Fruit fly (Drosophila melanogaster) whole organism, embryonic: ENCODE results near the gene HHEX.
A peak's percentile ranks its signal among the peaks of the same experiment; 100 is the strongest.

Experiments
- Asciz ChIP-seq: fragments of 200-800 bp; sonication (Bioruptor generic); optimal IDR thresholded peaks from 2 replicates; lab custom pipeline; 2017; ENCODE audit warnings: missing biosample characterization, mild to moderate bottlenecking, missing genetic modification characterization, missing genetic modification reagents
- Bgb ChIP-seq: fragments of 200-800 bp; sonication (Bioruptor generic); IDR thresholded peaks from 2 replicates; pipeline ENCODE4 v1.3.6; 2022; ENCODE audit warnings: missing biosample characterization, missing genetic modification characterization; ENCODE audit not compliant: partially characterized antibody
- CG10274 ChIP-seq: fragments of 200-800 bp; sonication (Bioruptor generic); optimal IDR thresholded peaks from 3 replicates; lab custom pipeline; 2017; ENCODE audit warnings: missing biosample characterization, mild to moderate bottlenecking, missing genetic modification characterization
- CG10431 ChIP-seq: fragments of 200-800 bp; sonication (Bioruptor generic); optimal IDR thresholded peaks from 3 replicates; lab custom pipeline; 2018; ENCODE audit warnings: missing biosample characterization, mild to moderate bottlenecking, missing genetic modification characterization
- CG10565 ChIP-seq: fragments of 200-800 bp; sonication (Bioruptor generic); optimal IDR thresholded peaks from 3 replicates; lab custom pipeline; 2016; ENCODE audit warnings: missing biosample characterization, mild to moderate bottlenecking, missing genetic modification characterization
- CG15269 ChIP-seq: fragments of 200-800 bp; sonication (Bioruptor generic); optimal IDR thresholded peaks from 2 replicates; lab custom pipeline; 2018; ENCODE audit warnings: missing biosample characterization, mild to moderate bottlenecking, missing genetic modification characterization, moderate library complexity
- CG1529 ChIP-seq: fragments of 200-800 bp; sonication (Bioruptor generic); optimal IDR thresholded peaks from 3 replicates; lab custom pipeline; 2018; ENCODE audit warnings: missing biosample characterization, missing genetic modification characterization
- CG17385 ChIP-seq: fragments of 200-800 bp; sonication (Bioruptor generic); optimal IDR thresholded peaks from 3 replicates; lab custom pipeline; 2018; ENCODE audit warnings: missing biosample characterization, mild to moderate bottlenecking, missing genetic modification characterization
- CG17829 ChIP-seq: fragments of 200-800 bp; optimal IDR thresholded peaks from 2 replicates; lab custom pipeline; 2019; ENCODE audit warnings: missing biosample characterization, mild to moderate bottlenecking, missing genetic modification characterization, moderate library complexity
- CG2199 ChIP-seq: fragments of 200-800 bp; sonication (Bioruptor generic); IDR thresholded peaks from 3 replicates; pipeline ENCODE4 v1.3.6; 2022; ENCODE audit warnings: missing biosample characterization, missing genetic modification characterization
- CG2202 ChIP-seq: fragments of 200-800 bp; sonication (Bioruptor generic); optimal IDR thresholded peaks from 2 replicates; lab custom pipeline; 2018; ENCODE audit warnings: missing biosample characterization, mild to moderate bottlenecking, missing genetic modification characterization
- CG2678 ChIP-seq: fragments of 200-800 bp; sonication (Bioruptor generic); optimal IDR thresholded peaks from 3 replicates; lab custom pipeline; 2019; ENCODE audit warnings: missing biosample characterization, mild to moderate bottlenecking, missing genetic modification characterization, moderate library complexity
- CG33557 ChIP-seq: fragments of 200-800 bp; sonication (Bioruptor generic); optimal IDR thresholded peaks from 2 replicates; lab custom pipeline; 2019; ENCODE audit warnings: missing biosample characterization, mild to moderate bottlenecking, missing genetic modification characterization, moderate library complexity
- CG4360 ChIP-seq: fragments of 200-800 bp; sonication (Bioruptor generic); IDR thresholded peaks from 2 replicates; pipeline ENCODE4 v1.3.6; 2022; ENCODE audit warnings: missing biosample characterization, missing genetic modification characterization
- CG4730 ChIP-seq: fragments of 200-800 bp; sonication (Bioruptor generic); IDR thresholded peaks from 2 replicates; pipeline ENCODE4 v1.3.6; 2022; ENCODE audit warnings: missing biosample characterization, missing genetic modification characterization
- CG6272 ChIP-seq: fragments of 200-800 bp; sonication (Bioruptor generic); IDR thresholded peaks from 2 replicates; pipeline ENCODE4 v1.3.6; 2022; ENCODE audit warnings: missing biosample characterization, missing genetic modification characterization
- CG7963 ChIP-seq: fragments of 200-800 bp; sonication (Bioruptor generic); IDR thresholded peaks from 3 replicates; pipeline ENCODE4 v1.3.6; 2022; ENCODE audit warnings: missing biosample characterization, missing genetic modification characterization; ENCODE audit not compliant: partially characterized antibody
- CG7987 ChIP-seq: fragments of 200-800 bp; sonication (Bioruptor generic); optimal IDR thresholded peaks from 2 replicates; lab custom pipeline; 2018; ENCODE audit warnings: missing biosample characterization, mild to moderate bottlenecking, missing genetic modification characterization, moderate library complexity
- CG9932 ChIP-seq: fragments of 200-800 bp; sonication (Bioruptor generic); IDR thresholded peaks from 2 replicates; pipeline ENCODE4 v1.3.6; 2022; ENCODE audit warnings: missing biosample characterization, missing genetic modification characterization
- Dip3 ChIP-seq: fragments of 200-800 bp; sonication (Bioruptor generic); optimal IDR thresholded peaks from 3 replicates; lab custom pipeline; 2016; ENCODE audit warnings: missing biosample characterization, missing genetic modification characterization
- GATAe ChIP-seq: fragments of 200-800 bp; sonication (Bioruptor generic); conservative IDR thresholded peaks from 2 replicates; pipeline ENCODE4 v1.3.6; 2022; ENCODE audit warnings: missing biosample characterization, missing genetic modification characterization
- Gsc ChIP-seq: fragments of 200-800 bp; sonication (Bioruptor generic); IDR thresholded peaks from 2 replicates; pipeline ENCODE4 v1.3.6; 2022; ENCODE audit warnings: missing biosample characterization, missing genetic modification characterization
- Myb ChIP-seq: fragments of 200-800 bp; sonication (Bioruptor generic); optimal IDR thresholded peaks from 2 replicates; lab custom pipeline; 2016; ENCODE audit warnings: missing biosample characterization, missing genetic modification characterization
- NC2α ChIP-seq: fragments of 200-800 bp; sonication (Bioruptor generic); optimal IDR thresholded peaks from 2 replicates; lab custom pipeline; 2016; ENCODE audit warnings: missing biosample characterization, missing genetic modification characterization
- NC2β ChIP-seq: fragments of 200-800 bp; sonication (Bioruptor generic); optimal IDR thresholded peaks from 2 replicates; lab custom pipeline; 2016; ENCODE audit warnings: missing biosample characterization, missing genetic modification characterization
- Ptx1 ChIP-seq: fragments of 200-800 bp; sonication (Bioruptor generic); IDR thresholded peaks from 2 replicates; pipeline ENCODE4 v1.3.6; 2022; ENCODE audit warnings: missing biosample characterization, missing genetic modification characterization
- Trl ChIP-seq, 3 experiments: fragments of >200 bp in 2 of 3; fragments of 200-800 bp in 1 of 3; sonication (Bioruptor generic) in 1 of 3; optimal IDR thresholded peaks; 2 replicates in 1 of 3; 3 replicates in 2 of 3; lab custom pipeline; 2016 to 2017; ENCODE audit warnings: missing biosample characterization in 1 of 3, missing genetic modification characterization in 1 of 3
- ase ChIP-seq: fragments of 200-800 bp; sonication (Bioruptor generic); IDR thresholded peaks from 3 replicates; pipeline ENCODE4 v1.3.6; 2022; ENCODE audit warnings: missing biosample characterization, missing genetic modification characterization
- ato ChIP-seq: fragments of 200-800 bp; sonication (Bioruptor generic); IDR thresholded peaks from 2 replicates; pipeline ENCODE4 v1.3.6; 2022; ENCODE audit warnings: missing biosample characterization, missing genetic modification characterization; ENCODE audit not compliant: partially characterized antibody
- bsh ChIP-seq, 2 experiments: fragments of 200-800 bp; sonication (Bioruptor generic); optimal IDR thresholded peaks; 2 replicates each; lab custom pipeline; 2017 to 2018; ENCODE audit warnings: mild to moderate bottlenecking in 2 of 2, missing biosample characterization in 2 of 2, missing genetic modification characterization in 2 of 2, moderate library complexity in 1 of 2
- chif ChIP-seq, 2 experiments: fragments of 200-800 bp; sonication (Bioruptor generic); optimal IDR thresholded peaks; 3 replicates each; lab custom pipeline; 2016; ENCODE audit warnings: missing biosample characterization in 2 of 2, missing genetic modification characterization in 2 of 2
- cwo ChIP-seq: fragments of 200-800 bp; sonication (Bioruptor generic); optimal IDR thresholded peaks from 3 replicates; lab custom pipeline; 2017; ENCODE audit warnings: missing biosample characterization, missing genetic modification characterization, mild to moderate bottlenecking, moderate library complexity, missing genetic modification reagents
- disco-r ChIP-seq: fragments of 200-800 bp; sonication (Bioruptor generic); optimal IDR thresholded peaks from 2 replicates; lab custom pipeline; 2016; ENCODE audit warnings: missing biosample characterization, missing genetic modification characterization
- dpn ChIP-seq, 2 experiments: fragments of 200-800 bp; sonication (Bioruptor generic); optimal IDR thresholded peaks; 3 replicates each; lab custom pipeline; 2016; ENCODE audit warnings: missing biosample characterization in 2 of 2, missing genetic modification characterization in 2 of 2
- emc ChIP-seq: fragments of 200-800 bp; sonication (Bioruptor generic); optimal IDR thresholded peaks from 2 replicates; lab custom pipeline; 2016; ENCODE audit warnings: missing biosample characterization, missing genetic modification characterization
- gcm2 ChIP-seq: fragments of 200-800 bp; sonication (Bioruptor generic); optimal IDR thresholded peaks from 2 replicates; lab custom pipeline; 2016; ENCODE audit warnings: missing biosample characterization, missing genetic modification characterization
- kay ChIP-seq: fragments of 200-800 bp; sonication (Bioruptor generic); optimal IDR thresholded peaks from 2 replicates; lab custom pipeline; 2016; ENCODE audit warnings: missing biosample characterization, missing genetic modification characterization
- ken ChIP-seq: fragments of 200-800 bp; sonication (Bioruptor generic); IDR thresholded peaks from 3 replicates; pipeline ENCODE4 v1.3.6; 2022; ENCODE audit warnings: missing biosample characterization, missing genetic modification characterization
- mld ChIP-seq: fragments of 200-800 bp; sonication (Bioruptor generic); IDR thresholded peaks from 3 replicates; pipeline ENCODE4 v1.3.6; 2022; ENCODE audit warnings: missing biosample characterization, missing genetic modification characterization; ENCODE audit not compliant: partially characterized antibody
- onecut ChIP-seq: fragments of 200-800 bp; sonication (Bioruptor generic); IDR thresholded peaks from 2 replicates; pipeline ENCODE4 v1.3.6; 2022; ENCODE audit warnings: missing biosample characterization, missing genetic modification characterization
- org-1 ChIP-seq: fragments of 200-800 bp; sonication (Bioruptor generic); optimal IDR thresholded peaks from 2 replicates; lab custom pipeline; 2017; ENCODE audit warnings: missing biosample characterization, missing genetic modification characterization
- psq ChIP-seq: fragments of 200-800 bp; sonication (Bioruptor generic); optimal IDR thresholded peaks from 2 replicates; lab custom pipeline; 2017; ENCODE audit warnings: missing biosample characterization, missing genetic modification characterization
- sd ChIP-seq: fragments of 200-800 bp; sonication (Bioruptor generic); optimal IDR thresholded peaks from 3 replicates; lab custom pipeline; 2018; ENCODE audit warnings: missing biosample characterization, mild to moderate bottlenecking, missing genetic modification characterization, moderate library complexity
- seq ChIP-seq: fragments of 200-800 bp; sonication (Bioruptor generic); IDR thresholded peaks from 2 replicates; pipeline ENCODE4 v1.3.6; 2022; ENCODE audit warnings: missing biosample characterization, missing genetic modification characterization
- shn ChIP-seq: fragments of 200-800 bp; sonication (Bioruptor generic); optimal IDR thresholded peaks from 3 replicates; lab custom pipeline; 2016; ENCODE audit warnings: missing biosample characterization, missing genetic modification characterization
- slou ChIP-seq: fragments of 200-800 bp; sonication (Bioruptor generic); optimal IDR thresholded peaks from 3 replicates; lab custom pipeline; 2016; ENCODE audit warnings: missing biosample characterization, missing genetic modification characterization
- sna ChIP-seq: fragments of 200-800 bp; sonication (Bioruptor generic); IDR thresholded peaks from 2 replicates; pipeline ENCODE4 v1.3.6; 2022; ENCODE audit warnings: missing biosample characterization, missing genetic modification characterization; ENCODE audit not compliant: partially characterized antibody
- usp ChIP-seq: fragments of >200 bp; optimal IDR thresholded peaks from 2 replicates; lab custom pipeline; 2017; ENCODE audit warnings: missing biosample characterization, missing genetic modification characterization

HHEX gene

DNA sequence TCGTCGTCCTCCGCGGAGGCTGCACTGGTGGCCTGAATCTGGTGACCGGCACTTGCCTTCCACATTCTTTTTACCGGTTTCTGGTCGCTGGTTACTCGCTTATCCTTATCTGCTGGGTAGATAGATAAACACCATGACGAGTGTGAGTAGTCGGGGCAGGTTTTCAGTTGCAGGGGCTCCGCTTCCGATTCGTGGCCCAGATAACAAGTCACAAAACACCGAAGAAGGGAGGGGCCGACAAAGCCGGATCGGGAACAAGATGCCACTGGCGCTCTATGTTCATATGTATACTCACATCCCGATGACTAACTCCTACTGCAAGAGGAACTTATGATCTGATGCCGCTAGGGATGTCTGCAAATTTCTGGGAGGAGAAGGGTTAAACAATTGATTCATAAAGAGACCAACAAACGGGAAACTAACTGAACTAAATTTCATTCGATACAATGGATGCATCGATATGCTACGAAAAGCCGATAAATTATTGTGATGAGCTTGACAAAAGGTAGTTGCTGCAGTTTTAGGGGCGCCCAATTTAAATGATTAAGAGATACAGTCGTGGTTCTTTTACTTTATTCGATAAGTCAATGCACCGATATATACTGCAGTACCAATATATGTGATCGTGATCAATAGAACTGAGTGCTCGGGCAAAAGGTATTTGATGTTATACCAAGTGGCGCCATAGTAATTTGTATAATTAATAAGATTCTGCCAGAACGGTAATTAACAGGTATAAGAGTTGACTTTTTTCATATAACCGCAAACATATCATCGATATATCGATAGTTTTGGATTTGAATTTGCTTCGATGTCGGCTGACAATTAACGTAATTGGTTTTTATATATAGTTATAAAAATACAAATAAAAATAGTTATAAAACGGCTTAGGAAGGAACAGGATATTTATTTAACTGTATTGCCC lies 16.5 kb downstream of the HHEX start, which contains the start of gene Cortactin (continued):
- peak; percentile 10 for TF ChIP-seq CG17829
- TF ChIP-seq Ptx1 (GFP tag; lab: Robert Waterston, UW) = no peak
- peak; percentile 67 for TF ChIP-seq Myb (GFP tag; lab: Kevin White, UChicago)
- no peak for TF ChIP-seq CG1529 (GFP tag; lab: Kevin White, UChicago)
- no peak for TF ChIP-seq ken (GFP tag; lab: Robert Waterston, UW)
- no peak for TF ChIP-seq CG15269 (tag; lab: Kevin White, UChicago)
- TF ChIP-seq gcm2 (GFP tag; lab: Kevin White, UChicago) = no peak
- 0 out of 2 replicates have a peak, but pooled peaks have one; percentile 14 for TF ChIP-seq CG6272
- TF ChIP-seq bsh (GFP tag; optimal IDR thresholded peaks at IDR 0.05; lab: Kevin White, UChicago) = no peak
- no peak for TF ChIP-seq disco-r (GFP tag; lab: Kevin White, UChicago)
- TF ChIP-seq CG4730 (GFP tag; lab: Robert Waterston, UW) = no peak
- no peak for TF ChIP-seq usp (GFP tag; lab: Kevin White, UChicago)
- peak; percentile 89 for TF ChIP-seq sna
- no peak for TF ChIP-seq CG2202 (tag; lab: Kevin White, UChicago)
- no peak for TF ChIP-seq CG33557 (GFP tag; lab: Kevin White, UChicago)
- TF ChIP-seq Trl (optimal IDR thresholded peaks at IDR 0.05; lab: Kevin White, UChicago) = no peak
- TF ChIP-seq Trl (GFP tag; optimal IDR thresholded peaks at IDR 0.05; lab: Kevin White, UChicago) = no peak
- 0 out of 2 replicates have a peak, but pooled peaks have one; percentile 11 for TF ChIP-seq GATAe
- peak; percentile 44; the same call in 1 of the 3 replicates for TF ChIP-seq CG2199 (GFP tag; lab: Robert Waterston, UW)
- no peak for TF ChIP-seq slou
- no peak for TF ChIP-seq sd (tag; lab: Kevin White, UChicago)
- TF ChIP-seq CG2678 = no peak
- no peak for TF ChIP-seq ase (GFP tag; lab: Robert Waterston, UW)
- no peak for TF ChIP-seq NC2α (GFP tag; lab: Kevin White, UChicago)
- TF ChIP-seq Bgb (GFP tag; lab: Robert Waterston, UW) = peak; percentile 94
- TF ChIP-seq onecut (GFP tag; lab: Robert Waterston, UW) = peak; percentile 27; the same call in 1 of the 2 replicates
- no peak for TF ChIP-seq CG17385 (GFP tag; lab: Kevin White, UChicago)
- TF ChIP-seq CG10565 (GFP tag; lab: Kevin White, UChicago) = no peak
- peak; percentile 86 for TF ChIP-seq CG7963 (GFP tag; lab: Robert Waterston, UW)
- no peak for TF ChIP-seq seq (GFP tag; lab: Robert Waterston, UW)
- TF ChIP-seq shn (GFP tag; lab: Kevin White, UChicago) = no peak
- no peak; the same call in 1 of the 2 replicates for TF ChIP-seq CG9932
- TF ChIP-seq mld (GFP tag; lab: Robert Waterston, UW) = peak; percentile 70
- no peak for TF ChIP-seq Gsc
- no peak for TF ChIP-seq Dip3 (GFP tag; lab: Kevin White, UChicago)
- TF ChIP-seq CG4360 (GFP tag; lab: Robert Waterston, UW) = no peak
- TF ChIP-seq NC2β = no peak
- TF ChIP-seq ato (GFP tag; lab: Robert Waterston, UW) = peak; percentile 90
- peak; percentile 48 for TF ChIP-seq kay
- peak in 1 of 2 experiments; percentile 1 for TF ChIP-seq dpn (GFP tag; optimal IDR thresholded peaks at IDR 0.05; lab: Kevin White, UChicago)
- no peak for TF ChIP-seq CG7987 (GFP tag; lab: Kevin White, UChicago)
- TF ChIP-seq chif (GFP tag; optimal IDR thresholded peaks at IDR 0.05; lab: Kevin White, UChicago) = no peak
- no peak for TF ChIP-seq Asciz (GFP tag; lab: Kevin White, UChicago)
- no peak for TF ChIP-seq org-1 (GFP tag; lab: Kevin White, UChicago)
- TF ChIP-seq CG10274 (GFP tag; lab: Kevin White, UChicago) = no peak
- no peak for TF ChIP-seq CG10431
- TF ChIP-seq emc = no peak
- no peak for TF ChIP-seq psq
- TF ChIP-seq cwo (GFP tag; lab: Kevin White, UChicago) = no peak
